Worm (Caenorhabditis elegans): ENCODE measurements around the gene F10G7.5.

Gene F10G7.5

DNA sequence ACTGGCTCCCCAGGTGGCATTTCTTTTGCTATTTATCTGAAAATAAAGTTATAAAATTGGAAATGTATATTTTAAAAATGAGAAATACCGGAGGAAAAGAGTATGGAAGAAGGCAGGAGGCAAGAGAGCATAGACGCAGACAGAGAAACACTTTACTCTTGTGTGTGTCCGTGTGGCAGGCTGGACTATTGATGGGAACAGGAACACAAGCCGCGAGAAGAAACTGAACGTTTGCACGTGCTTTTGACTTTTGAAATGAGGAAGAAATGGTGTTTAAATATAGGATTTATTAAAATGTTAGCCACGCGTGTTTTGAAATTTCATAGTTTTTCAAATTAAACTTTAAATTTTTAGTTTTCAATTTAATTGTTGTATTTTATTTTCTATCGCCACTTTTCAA, 32.9 kb downstream of the F10G7.5 start, which contains the start of gene F10G7.10:
TSS of gene F10G7.10 (minus strand) at position 145 of the 400 bp plus-strand sequence.
- TF ChIP-seq F13C5.2 (tag; optimal IDR thresholded peaks at IDR 0.05) (no peak), ama-1 (optimal IDR thresholded peaks at IDR 0.05) (no peak), ceh-13 (GFP tag; optimal IDR thresholded peaks at IDR 0.05) (no peak), tbx-37 (GFP tag; conservative IDR thresholded peaks at IDR 0.05) (no peak), tbx-11 (GFP tag; IDR thresholded peaks at IDR 0.05) (no peak), sea-1 (GFP tag; conservative IDR thresholded peaks at IDR 0.05) (no peak), ets-7 (tag; optimal IDR thresholded peaks at IDR 0.05) (no peak), scrt-1 (GFP tag; IDR thresholded peaks at IDR 0.05) (no peak), hnd-1 (tag; optimal IDR thresholded peaks at IDR 0.05) (no peak), flt-1 (GFP tag; IDR thresholded peaks at IDR 0.05) (no peak), aly-1 (tag; optimal IDR thresholded peaks at IDR 0.05) (no peak), ceh-36 (tag; optimal IDR thresholded peaks at IDR 0.05) (no peak), hmg-4 (GFP tag; optimal IDR thresholded peaks at IDR 0.05) (no peak), tra-4 (tag; optimal IDR thresholded peaks at IDR 0.05) (no peak), B0310.2 (tag; optimal IDR thresholded peaks at IDR 0.05) (no peak), pes-1 (GFP tag; IDR thresholded peaks at IDR 0.05) (no peak), hmbx-1 (tag; optimal IDR thresholded peaks at IDR 0.05) (no peak)

- TF ChIP-seq ceh-36 (tag; optimal IDR thresholded peaks at IDR 0.05) (no peak), aly-1 (tag; optimal IDR thresholded peaks at IDR 0.05) (no peak), hmbx-1 (tag; optimal IDR thresholded peaks at IDR 0.05) (no peak), B0310.2 (tag; optimal IDR thresholded peaks at IDR 0.05) (no peak), hnd-1 (tag; optimal IDR thresholded peaks at IDR 0.05) (no peak), tbx-11 (GFP tag; IDR thresholded peaks at IDR 0.05) (no peak), hmg-4 (GFP tag; optimal IDR thresholded peaks at IDR 0.05) (no peak), pes-1 (GFP tag; IDR thresholded peaks at IDR 0.05) (no peak), ama-1 (optimal IDR thresholded peaks at IDR 0.05) (no peak), ceh-13 (GFP tag; optimal IDR thresholded peaks at IDR 0.05) (no peak), tbx-37 (GFP tag; conservative IDR thresholded peaks at IDR 0.05) (no peak), tra-4 (tag; optimal IDR thresholded peaks at IDR 0.05) (no peak)
These were observed 33.7 kb downstream of the F10G7.5 start for ce11 chrII:4726750-4727384.

ce11 chrII:4727769-4728168, 34.6 kb downstream of the F10G7.5 start, which contains the start of gene ttr-41:
Gene ttr-41 (minus strand): TSS chrII:4727869.
- TF ChIP-seq hmg-4 (GFP tag; optimal IDR thresholded peaks at IDR 0.05) (no peak), hnd-1 (tag; optimal IDR thresholded peaks at IDR 0.05) (no peak), tbx-11 (GFP tag; IDR thresholded peaks at IDR 0.05) (no peak), ets-7 (tag; optimal IDR thresholded peaks at IDR 0.05) (no peak), ama-1 (optimal IDR thresholded peaks at IDR 0.05) (no peak), tbx-37 (GFP tag; conservative IDR thresholded peaks at IDR 0.05) (no peak), ceh-36 (tag; optimal IDR thresholded peaks at IDR 0.05) (no peak), tra-4 (tag; optimal IDR thresholded peaks at IDR 0.05) (no peak), F13C5.2 (tag; optimal IDR thresholded peaks at IDR 0.05) (no peak), aly-1 (tag; optimal IDR thresholded peaks at IDR 0.05) (no peak), ceh-13 (GFP tag; optimal IDR thresholded peaks at IDR 0.05) (no peak), hmbx-1 (tag; optimal IDR thresholded peaks at IDR 0.05) (no peak), B0310.2 (tag; optimal IDR thresholded peaks at IDR 0.05) (no peak)

ce11 chrII:4728687-4729086, 35.5 kb downstream of the F10G7.5 start:
- no peak for TF ChIP-seq aly-1 (tag; optimal IDR thresholded peaks at IDR 0.05)

- no peak for TF ChIP-seq F13C5.2 (tag; optimal IDR thresholded peaks at IDR 0.05)
- no peak for TF ChIP-seq scrt-1 (GFP tag; IDR thresholded peaks at IDR 0.05)
- TF ChIP-seq ceh-36 (tag; optimal IDR thresholded peaks at IDR 0.05): no peak
- no peak for TF ChIP-seq ets-7 (tag; optimal IDR thresholded peaks at IDR 0.05)
- TF ChIP-seq ama-1 (optimal IDR thresholded peaks at IDR 0.05): no peak
- TF ChIP-seq tbx-37 (GFP tag; conservative IDR thresholded peaks at IDR 0.05): no peak
- TF ChIP-seq tbx-11 (GFP tag; IDR thresholded peaks at IDR 0.05): no peak
- no peak for TF ChIP-seq tra-4 (tag; optimal IDR thresholded peaks at IDR 0.05)
- TF ChIP-seq hnd-1 (tag; optimal IDR thresholded peaks at IDR 0.05): no peak
- no peak for TF ChIP-seq B0310.2 (tag; optimal IDR thresholded peaks at IDR 0.05)
- no peak for TF ChIP-seq hmg-4 (GFP tag; optimal IDR thresholded peaks at IDR 0.05)
- no peak for TF ChIP-seq ceh-13 (GFP tag; optimal IDR thresholded peaks at IDR 0.05)
These were observed 36.5 kb downstream of the F10G7.5 start, which contains the start of gene F41C3.7 for ce11 chrII:4729733-4730132. Gene F41C3.7 (plus strand): TSS chrII:4730033.

DNA sequence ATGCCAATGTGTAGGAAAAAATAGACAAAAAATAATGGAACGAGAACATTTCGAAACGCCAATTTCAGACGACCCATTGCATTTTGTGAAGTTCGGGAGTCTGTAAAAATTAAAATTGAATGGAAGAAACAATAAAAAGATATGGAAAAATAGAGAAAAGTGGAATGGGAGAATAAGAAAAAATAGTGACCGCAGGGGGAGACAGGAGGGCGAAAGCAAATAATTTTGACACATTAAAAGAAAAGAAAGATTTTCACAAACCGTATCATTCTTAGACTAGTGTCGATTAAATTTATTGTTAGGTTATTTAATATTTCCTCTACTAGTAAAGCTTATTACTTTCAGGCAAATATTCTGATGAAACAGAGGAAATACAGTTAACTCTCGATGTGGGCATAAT, 40.6 kb downstream of the F10G7.5 start, which contains the start of gene F41C3.11:
TSS of gene F41C3.11 (minus strand) at position 101 of the 400 bp plus-strand sequence.
- TF ChIP-seq flt-1 (GFP tag; IDR thresholded peaks at IDR 0.05) (no peak), F13C5.2 (tag; optimal IDR thresholded peaks at IDR 0.05) (no peak), hmg-4 (GFP tag; optimal IDR thresholded peaks at IDR 0.05) (no peak), aly-1 (tag; optimal IDR thresholded peaks at IDR 0.05) (no peak), B0310.2 (tag; optimal IDR thresholded peaks at IDR 0.05) (no peak), hnd-1 (tag; optimal IDR thresholded peaks at IDR 0.05) (no peak), tbx-37 (GFP tag; conservative IDR thresholded peaks at IDR 0.05) (no peak), sea-1 (GFP tag; conservative IDR thresholded peaks at IDR 0.05) (no peak), scrt-1 (GFP tag; IDR thresholded peaks at IDR 0.05) (no peak), ceh-36 (tag; optimal IDR thresholded peaks at IDR 0.05) (no peak), pes-1 (GFP tag; IDR thresholded peaks at IDR 0.05) (no peak), tbx-11 (GFP tag; IDR thresholded peaks at IDR 0.05) (no peak), ama-1 (optimal IDR thresholded peaks at IDR 0.05) (no peak)

- no peak for TF ChIP-seq hmg-4 (GFP tag; optimal IDR thresholded peaks at IDR 0.05)
- no peak for TF ChIP-seq ceh-13 (GFP tag; optimal IDR thresholded peaks at IDR 0.05)
- TF ChIP-seq ama-1 (optimal IDR thresholded peaks at IDR 0.05): no peak
- no peak for TF ChIP-seq F13C5.2 (tag; optimal IDR thresholded peaks at IDR 0.05)
- no peak for TF ChIP-seq aly-1 (tag; optimal IDR thresholded peaks at IDR 0.05)
- TF ChIP-seq tra-4 (tag; optimal IDR thresholded peaks at IDR 0.05): no peak
- no peak for TF ChIP-seq ets-7 (tag; optimal IDR thresholded peaks at IDR 0.05)
- TF ChIP-seq pes-1 (GFP tag; IDR thresholded peaks at IDR 0.05): no peak
- no peak for TF ChIP-seq sea-1 (GFP tag; conservative IDR thresholded peaks at IDR 0.05)
- no peak for TF ChIP-seq tbx-37 (GFP tag; conservative IDR thresholded peaks at IDR 0.05)
- no peak for TF ChIP-seq tbx-11 (GFP tag; IDR thresholded peaks at IDR 0.05)
- no peak for TF ChIP-seq flt-1 (GFP tag; IDR thresholded peaks at IDR 0.05)
- no peak for TF ChIP-seq scrt-1 (GFP tag; IDR thresholded peaks at IDR 0.05)
- no peak for TF ChIP-seq hnd-1 (tag; optimal IDR thresholded peaks at IDR 0.05)
- no peak for TF ChIP-seq hmbx-1 (tag; optimal IDR thresholded peaks at IDR 0.05)
These were observed 41.3 kb downstream of the F10G7.5 start for ce11 chrII:4734477-4734876.
